Fruit fly (Drosophila melanogaster) whole organism, embryonic: ENCODE results near the gene CG5808.

Source experiments
- CG1024 ChIP-seq: fragments of 200-800 bp; sonication (Bioruptor generic); IDR thresholded peaks from 2 replicates; pipeline ENCODE4 v1.3.6; 2022; ENCODE audit warnings: missing biosample characterization, missing genetic modification characterization
- CG10462 ChIP-seq: fragments of 200-800 bp; sonication (Bioruptor generic); optimal IDR thresholded peaks from 2 replicates; lab custom pipeline; 2016; ENCODE audit warnings: missing biosample characterization, missing genetic modification characterization
- CG11504 ChIP-seq: fragments of 200-800 bp; sonication (Bioruptor generic); optimal IDR thresholded peaks from 3 replicates; lab custom pipeline; 2019; ENCODE audit warnings: missing biosample characterization, mild to moderate bottlenecking, missing genetic modification characterization, moderate library complexity
- CG11723 ChIP-seq: fragments of 200-800 bp; sonication (Bioruptor generic); optimal IDR thresholded peaks from 2 replicates; lab custom pipeline; 2017; ENCODE audit warnings: missing biosample characterization, mild to moderate bottlenecking, missing genetic modification characterization
- CG13894 ChIP-seq: fragments of 200-800 bp; sonication (Bioruptor generic); optimal IDR thresholded peaks from 3 replicates; lab custom pipeline; 2018; ENCODE audit warnings: missing biosample characterization, mild to moderate bottlenecking, missing genetic modification characterization, moderate library complexity
- CG2120 ChIP-seq: fragments of 200-800 bp; sonication (Bioruptor generic); optimal IDR thresholded peaks from 3 replicates; lab custom pipeline; 2016; ENCODE audit warnings: missing biosample characterization, missing genetic modification characterization
- CG3065 ChIP-seq: fragments of 200-800 bp; sonication (Bioruptor generic); optimal IDR thresholded peaks from 2 replicates; lab custom pipeline; 2016; ENCODE audit warnings: missing biosample characterization, missing genetic modification characterization
- CG3281 ChIP-seq: fragments of 200-800 bp; sonication (Bioruptor generic); optimal IDR thresholded peaks from 3 replicates; lab custom pipeline; 2017; ENCODE audit warnings: missing biosample characterization, mild to moderate bottlenecking, missing genetic modification characterization
- CG34376 ChIP-seq: fragments of 200-800 bp; sonication (Bioruptor generic); optimal IDR thresholded peaks from 2 replicates; lab custom pipeline; 2018; ENCODE audit warnings: missing biosample characterization, mild to moderate bottlenecking, missing genetic modification characterization
- CG34422 ChIP-seq: fragments of 200-800 bp; sonication (Bioruptor generic); IDR thresholded peaks from 3 replicates; pipeline ENCODE4 v1.3.6; 2022; ENCODE audit warnings: missing biosample characterization, missing genetic modification characterization
- CG7745 ChIP-seq: fragments of 200-800 bp; sonication (Bioruptor generic); optimal IDR thresholded peaks from 2 replicates; lab custom pipeline; 2018; ENCODE audit warnings: missing biosample characterization, mild to moderate bottlenecking, missing genetic modification characterization, moderate library complexity
- CG7839 ChIP-seq: fragments of 200-800 bp; sonication (Bioruptor generic); optimal IDR thresholded peaks from 3 replicates; lab custom pipeline; 2018; ENCODE audit warnings: missing biosample characterization, mild to moderate bottlenecking, missing genetic modification characterization, moderate library complexity
- CG8924 ChIP-seq: fragments of 200-800 bp; optimal IDR thresholded peaks from 3 replicates; lab custom pipeline; 2019; ENCODE audit warnings: missing biosample characterization, mild to moderate bottlenecking, missing genetic modification characterization, moderate library complexity
- Fer1 ChIP-seq: fragments of 200-800 bp; sonication (Bioruptor generic); optimal IDR thresholded peaks from 2 replicates; lab custom pipeline; 2017; ENCODE audit warnings: missing biosample characterization, mild to moderate bottlenecking, missing genetic modification characterization
- Fer2 ChIP-seq: fragments of 200-800 bp; sonication (Bioruptor generic); optimal IDR thresholded peaks from 2 replicates; lab custom pipeline; 2018; ENCODE audit warnings: missing biosample characterization, mild to moderate bottlenecking, missing genetic modification characterization, moderate library complexity
- Gsc ChIP-seq: fragments of 200-800 bp; sonication (Bioruptor generic); IDR thresholded peaks from 2 replicates; pipeline ENCODE4 v1.3.6; 2022; ENCODE audit warnings: missing biosample characterization, missing genetic modification characterization
- HHEX ChIP-seq: fragments of 200-800 bp; sonication (Bioruptor generic); optimal IDR thresholded peaks from 3 replicates; lab custom pipeline; 2017; ENCODE audit warnings: missing biosample characterization, mild to moderate bottlenecking, missing genetic modification characterization, missing genetic modification reagents
- Hmr ChIP-seq: fragments of 200-800 bp; sonication (Bioruptor generic); optimal IDR thresholded peaks from 3 replicates; lab custom pipeline; 2017; ENCODE audit warnings: mild to moderate bottlenecking, missing biosample characterization, missing genetic modification reagents, missing genetic modification characterization
- Hr51 ChIP-seq, 2 experiments: fragments of 200-800 bp; sonication (Bioruptor generic); optimal IDR thresholded peaks; 2 replicates in 1 of 2; 3 replicates in 1 of 2; lab custom pipeline; 2016 to 2018; ENCODE audit warnings: missing biosample characterization in 2 of 2, missing genetic modification characterization in 2 of 2, mild to moderate bottlenecking in 1 of 2, moderate library complexity in 1 of 2
- Hsf ChIP-seq: fragments of 200-800 bp; sonication (Bioruptor generic); optimal IDR thresholded peaks from 3 replicates; lab custom pipeline; 2016; ENCODE audit warnings: missing biosample characterization, missing genetic modification characterization
- Lim3 ChIP-seq: fragments of 200-800 bp; sonication (Bioruptor generic); IDR thresholded peaks from 2 replicates; pipeline ENCODE4 v1.3.6; 2022; ENCODE audit warnings: missing biosample characterization, missing genetic modification characterization
- Oli ChIP-seq: fragments of 200-800 bp; sonication (Bioruptor generic); optimal IDR thresholded peaks from 2 replicates; lab custom pipeline; 2018; ENCODE audit warnings: missing biosample characterization, mild to moderate bottlenecking, missing genetic modification characterization, moderate library complexity
- Opbp ChIP-seq: fragments of 200-800 bp; sonication (Bioruptor generic); IDR thresholded peaks from 3 replicates; pipeline ENCODE4 v1.3.6; 2022; ENCODE audit warnings: missing biosample characterization, missing genetic modification characterization; ENCODE audit not compliant: partially characterized antibody
- Pdp1 ChIP-seq, 2 experiments: fragments of 200-800 bp; sonication (Bioruptor generic); optimal IDR thresholded peaks; 3 replicates each; lab custom pipeline; 2016; ENCODE audit warnings: missing biosample characterization in 2 of 2, missing genetic modification characterization in 2 of 2, mild to moderate bottlenecking in 1 of 2, moderate library complexity in 1 of 2
- Trl ChIP-seq, 3 experiments: fragments of >200 bp in 2 of 3; fragments of 200-800 bp in 1 of 3; sonication (Bioruptor generic) in 1 of 3; optimal IDR thresholded peaks; 2 replicates in 1 of 3; 3 replicates in 2 of 3; lab custom pipeline; 2016 to 2017; ENCODE audit warnings: missing biosample characterization in 1 of 3, missing genetic modification characterization in 1 of 3
- Xbp1 ChIP-seq: fragments of 200-800 bp; sonication (Bioruptor generic); optimal IDR thresholded peaks from 3 replicates; lab custom pipeline; 2016; ENCODE audit warnings: missing biosample characterization, mild to moderate bottlenecking, missing genetic modification characterization
- chinmo ChIP-seq: fragments of 200-800 bp; sonication (Bioruptor generic); IDR thresholded peaks from 4 replicates; pipeline ENCODE4 v1.3.6; 2022; ENCODE audit warnings: missing biosample characterization, missing genetic modification characterization; ENCODE audit not compliant: partially characterized antibody
- corto ChIP-seq: fragments of 200-800 bp; sonication (Bioruptor generic); optimal IDR thresholded peaks from 2 replicates; lab custom pipeline; 2016; ENCODE audit warnings: missing biosample characterization, mild to moderate bottlenecking, missing genetic modification characterization, moderate library complexity
- dm ChIP-seq: fragments of 200-800 bp; sonication (Bioruptor generic); optimal IDR thresholded peaks from 3 replicates; lab custom pipeline; 2016; ENCODE audit warnings: missing biosample characterization, missing genetic modification characterization
- dpn ChIP-seq, 2 experiments: fragments of 200-800 bp; sonication (Bioruptor generic); optimal IDR thresholded peaks; 3 replicates each; lab custom pipeline; 2016; ENCODE audit warnings: missing biosample characterization in 2 of 2, missing genetic modification characterization in 2 of 2
- ewg ChIP-seq: fragments of 200-800 bp; sonication (Bioruptor generic); optimal IDR thresholded peaks from 3 replicates; lab custom pipeline; 2017; ENCODE audit warnings: mild to moderate bottlenecking, missing biosample characterization, missing genetic modification reagents, missing genetic modification characterization
- eyg ChIP-seq: fragments of 200-800 bp; sonication (Bioruptor generic); optimal IDR thresholded peaks from 3 replicates; lab custom pipeline; 2016; ENCODE audit warnings: missing biosample characterization, missing genetic modification characterization
- grn ChIP-seq: fragments of 200-800 bp; sonication (Bioruptor generic); optimal IDR thresholded peaks from 3 replicates; lab custom pipeline; 2017; ENCODE audit warnings: missing biosample characterization, missing genetic modification characterization
- gro ChIP-seq: fragments of 200-800 bp; sonication (Bioruptor generic); optimal IDR thresholded peaks from 2 replicates; lab custom pipeline; 2016; ENCODE audit warnings: missing biosample characterization, missing genetic modification characterization
- jumu ChIP-seq: fragments of 200-800 bp; sonication (Bioruptor generic); optimal IDR thresholded peaks from 3 replicates; lab custom pipeline; 2016; ENCODE audit warnings: missing biosample characterization, missing genetic modification characterization
- kah ChIP-seq: fragments of 200-800 bp; sonication (Bioruptor generic); optimal IDR thresholded peaks from 2 replicates; lab custom pipeline; 2018; ENCODE audit warnings: missing biosample characterization, mild to moderate bottlenecking, missing genetic modification characterization
- peb ChIP-seq: fragments of 200-800 bp; sonication (Bioruptor generic); IDR thresholded peaks from 2 replicates; pipeline ENCODE4 v1.3.6; 2022; ENCODE audit warnings: missing biosample characterization, missing genetic modification characterization
- pros ChIP-seq: fragments of 200-800 bp; sonication (Bioruptor generic); optimal IDR thresholded peaks from 3 replicates; lab custom pipeline; 2019; ENCODE audit warnings: missing biosample characterization, mild to moderate bottlenecking, missing genetic modification characterization, moderate library complexity
- ro ChIP-seq: fragments of 200-800 bp; sonication (Bioruptor generic); IDR thresholded peaks from 2 replicates; pipeline ENCODE4 v1.3.6; 2022; ENCODE audit warnings: missing biosample characterization, missing genetic modification characterization
- sc ChIP-seq, 3 experiments: fragments of >200 bp in 2 of 3; fragments of 200-800 bp in 1 of 3; sonication (Bioruptor generic) in 1 of 3; optimal IDR thresholded peaks; 2 replicates in 2 of 3; 3 replicates in 1 of 3; lab custom pipeline; 2017; ENCODE audit warnings: mild to moderate bottlenecking in 1 of 3, missing biosample characterization in 1 of 3, missing genetic modification characterization in 1 of 3, missing genetic modification reagents in 1 of 3
- sens ChIP-seq: fragments of 200-800 bp; sonication (Bioruptor generic); peaks from one replicate; lab custom pipeline; 2016; ENCODE audit warnings: missing biosample characterization, missing genetic modification characterization
- tgo ChIP-seq: fragments of 200-800 bp; sonication (Bioruptor generic); IDR thresholded peaks from 3 replicates; pipeline ENCODE4 v1.3.6; 2022; ENCODE audit warnings: missing biosample characterization, missing genetic modification characterization
- trh ChIP-seq: fragments of 200-800 bp; sonication (Bioruptor generic); optimal IDR thresholded peaks from 2 replicates; lab custom pipeline; 2016; ENCODE audit warnings: missing biosample characterization, missing genetic modification characterization
- vvl ChIP-seq: fragments of 200-800 bp; sonication (Bioruptor generic); IDR thresholded peaks from 2 replicates; pipeline ENCODE4 v1.3.6; 2022; ENCODE audit warnings: missing biosample characterization, missing genetic modification characterization

Gene CG5808

DNA sequence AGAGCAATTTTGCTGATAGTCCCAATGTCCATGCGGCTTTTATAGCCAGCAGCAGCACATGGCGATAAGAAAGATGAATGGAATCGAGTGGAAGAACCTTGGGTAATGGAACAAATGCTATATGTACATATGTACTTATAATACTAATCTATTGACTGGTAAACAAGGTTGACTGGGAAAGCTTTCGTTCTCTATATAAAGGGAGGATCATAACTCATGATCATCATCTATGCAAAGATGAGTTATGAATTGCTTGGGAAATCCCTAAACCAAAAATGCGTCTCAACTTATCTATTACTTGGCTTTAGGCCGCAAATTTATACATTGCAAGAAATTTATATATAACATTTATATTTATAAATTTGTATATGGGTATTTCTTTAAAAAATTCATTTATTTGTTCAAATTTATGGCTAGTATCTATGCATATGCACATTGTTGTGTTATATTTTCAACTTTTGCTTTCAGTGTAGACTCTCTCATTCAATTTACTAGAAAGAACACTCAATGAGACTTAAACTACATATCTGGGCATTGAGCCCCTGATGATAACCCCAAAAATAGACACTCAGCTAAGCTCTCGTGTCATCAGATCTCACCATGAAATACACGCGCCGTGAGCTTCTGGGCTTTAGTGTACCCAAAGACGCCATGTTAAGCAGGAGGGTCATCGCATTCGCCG lies 48.1 kb upstream of the CG5808 start, which contains the start of the genes Srg1 and Elal (continued):
- no peak for TF ChIP-seq ro (GFP tag; lab: Robert Waterston, UW)
- no peak for TF ChIP-seq CG7745 (tag; lab: Kevin White, UChicago)
- TF ChIP-seq gro (GFP tag; lab: Kevin White, UChicago) = no peak
- peak; percentile 35 for TF ChIP-seq CG8924 (tag; lab: Kevin White, UChicago)
- TF ChIP-seq eyg = no peak
- no peak for TF ChIP-seq pros (GFP tag; lab: Kevin White, UChicago)
- TF ChIP-seq Oli (tag; lab: Kevin White, UChicago) = peak; percentile 18
- TF ChIP-seq CG3281 (GFP tag; lab: Kevin White, UChicago) = peak; percentile 19
- no peak for TF ChIP-seq trh (GFP tag; lab: Kevin White, UChicago)
- TF ChIP-seq Hr51 (GFP tag; optimal IDR thresholded peaks at IDR 0.05; lab: Kevin White, UChicago) = no peak
- TF ChIP-seq CG2120 (GFP tag; lab: Kevin White, UChicago) = peak; percentile 25
- TF ChIP-seq Fer2 (tag; lab: Kevin White, UChicago) = peak; percentile 6
- TF ChIP-seq Opbp (GFP tag; lab: Robert Waterston, UW) = no peak
- no peak for TF ChIP-seq Gsc (GFP tag; lab: Robert Waterston, UW)
- TF ChIP-seq jumu (GFP tag; lab: Kevin White, UChicago) = no peak
- TF ChIP-seq Hmr (GFP tag; lab: Kevin White, UChicago) = peak; percentile 14
- peak; percentile 49 for TF ChIP-seq CG7839 (tag; lab: Kevin White, UChicago)
- TF ChIP-seq sens (GFP tag; lab: Kevin White, UChicago) = peak; percentile 88
- TF ChIP-seq dpn (GFP tag; optimal IDR thresholded peaks at IDR 0.05; lab: Kevin White, UChicago) = peak in 1 of 2 experiments; percentile 13
- TF ChIP-seq Xbp1 (GFP tag; lab: Kevin White, UChicago) = peak; percentile 6
- TF ChIP-seq Fer1 (GFP tag; lab: Kevin White, UChicago) = no peak

DNA sequence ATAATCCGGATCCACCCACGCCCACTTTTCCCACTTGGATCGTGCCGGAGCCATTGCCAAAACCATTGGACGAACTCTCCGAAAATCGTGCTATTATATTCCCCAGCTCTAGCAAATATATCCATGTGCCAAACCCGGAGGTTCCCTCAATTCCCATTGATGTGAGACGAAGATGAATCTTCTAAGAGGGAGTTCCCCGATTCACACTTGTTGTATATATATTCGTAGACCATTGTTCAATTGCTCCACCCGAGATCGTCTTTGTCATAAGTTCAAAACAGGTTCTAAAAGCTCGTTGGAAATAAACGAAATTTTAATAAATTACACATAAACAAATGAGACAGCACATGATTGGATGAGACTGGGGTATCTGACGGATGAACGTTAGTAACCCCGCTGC lies 47.1 kb upstream of the CG5808 start:
- peak; percentile 1 for TF ChIP-seq sens (GFP tag; lab: Kevin White, UChicago)
- no peak for TF ChIP-seq Hsf (GFP tag; lab: Kevin White, UChicago)

dm6 chr3R:24862574-24863089 lies 45.8 kb upstream of the CG5808 start, which contains the start of gene CG7016:
TSS of gene CG7016 (plus strand) at chr3R:24862931.
- TF ChIP-seq vvl (GFP tag; lab: Robert Waterston, UW) (0 out of 2 replicates have a peak, but pooled peaks have one; percentile 2), CG3065 (GFP tag; lab: Kevin White, UChicago) (no peak), chinmo (peak; percentile 57; the same call in 1 of the 4 replicates), sc (optimal IDR thresholded peaks at IDR 0.05; lab: Kevin White, UChicago) (no peak), sc (GFP tag; optimal IDR thresholded peaks at IDR 0.05; lab: Kevin White, UChicago) (no peak), CG1024 (GFP tag; lab: Robert Waterston, UW) (no peak), Trl (optimal IDR thresholded peaks at IDR 0.05; lab: Kevin White, UChicago) (peak; percentile 42 to 63), Trl (GFP tag; optimal IDR thresholded peaks at IDR 0.05; lab: Kevin White, UChicago) (no peak), kah (no peak), CG11723 (GFP tag; lab: Kevin White, UChicago) (no peak), corto (GFP tag; lab: Kevin White, UChicago) (no peak), Hr51 (GFP tag; optimal IDR thresholded peaks at IDR 0.05; lab: Kevin White, UChicago) (no peak), Pdp1 (GFP tag; optimal IDR thresholded peaks at IDR 0.05; lab: Kevin White, UChicago) (peak in 1 of 2 experiments; percentile 70), CG10462 (GFP tag; lab: Kevin White, UChicago) (no peak), ewg (GFP tag; lab: Kevin White, UChicago) (no peak), dm (GFP tag; lab: Kevin White, UChicago) (no peak), HHEX (GFP tag; lab: Kevin White, UChicago) (no peak), sens (GFP tag; lab: Kevin White, UChicago) (peak; percentile 58), Lim3 (GFP tag; lab: Robert Waterston, UW) (no peak), CG11504 (tag; lab: Kevin White, UChicago) (no peak), peb (no peak), tgo (no peak), grn (GFP tag; lab: Kevin White, UChicago) (peak; percentile 13), CG34376 (GFP tag; lab: Kevin White, UChicago) (peak; percentile 62), CG34422 (GFP tag; lab: Robert Waterston, UW) (peak; percentile 12; the same call in 1 of the 3 replicates), CG13894 (peak; percentile 79)
